Fruit fly (Drosophila melanogaster): ENCODE data around the gene Trf4-1.

DNA sequence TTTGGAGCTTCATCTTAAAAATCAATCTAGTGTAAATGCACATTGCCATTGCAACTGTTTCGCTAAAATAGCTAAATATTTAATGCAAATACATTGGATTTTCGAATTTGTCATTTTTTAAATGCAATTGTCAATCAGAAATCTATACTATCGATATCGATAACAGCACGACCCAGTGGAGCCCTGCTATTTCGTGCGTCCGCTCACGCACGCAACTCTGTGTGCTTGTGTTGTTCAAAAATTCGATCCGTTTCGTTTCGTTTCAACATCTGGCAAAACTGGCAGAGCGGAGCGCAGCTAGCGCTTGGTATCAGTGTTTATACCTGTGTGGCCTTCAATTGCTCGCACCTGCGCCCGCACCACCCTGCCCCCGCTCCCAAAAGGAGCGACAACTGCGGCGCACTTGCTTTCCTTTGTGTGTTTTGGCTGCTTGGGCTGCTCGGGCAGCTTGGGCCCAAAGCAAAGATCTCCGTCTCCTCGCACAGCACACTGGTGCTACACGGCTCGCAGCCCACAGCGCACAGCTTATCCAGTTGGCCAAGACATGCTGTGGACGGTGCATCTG is 28.6 kb downstream of the Trf4-1 start, which contains the start of gene CG12081:
- TF ChIP-seq fkh (GFP tag; optimal IDR thresholded peaks at IDR 0.05) (peak; percentile 48), CG11294 (GFP tag; IDR thresholded peaks at IDR 0.05) (no peak), Sox102F (GFP tag; optimal IDR thresholded peaks at IDR 0.05) (no peak), Lpt (GFP tag; optimal IDR thresholded peaks at IDR 0.05) (no peak), CG6276 (GFP tag; optimal IDR thresholded peaks at IDR 0.05) (no peak), Hr39 (GFP tag; optimal IDR thresholded peaks at IDR 0.05) (no peak), CG6163 (GFP tag; IDR thresholded peaks at IDR 0.05) (0 out of 3 replicates have a peak, but pooled peaks have one; percentile 7), CG9139 (GFP tag; optimal IDR thresholded peaks at IDR 0.05) (no peak), CG15336 (GFP tag; IDR thresholded peaks at IDR 0.05) (no peak), CG10669 (GFP tag; optimal IDR thresholded peaks at IDR 0.05) (no peak), Hr4 (GFP tag; optimal IDR thresholded peaks at IDR 0.05) (no peak), CG3032 (tag; optimal IDR thresholded peaks at IDR 0.05) (no peak), pdm3 (GFP tag; optimal IDR thresholded peaks at IDR 0.05) (no peak)
